Worm (Caenorhabditis elegans) whole organism, L2 larva: ENCODE measurements around the gene ugt-52.
A peak's percentile ranks its signal among the peaks of the same experiment; 100 is the strongest.

Experiments
- C34F6.9 ChIP-seq: fragments of 150-350 bp; optimal IDR thresholded peaks from 2 replicates; lab custom pipeline; 2014; ENCODE audit warnings: missing biosample characterization, missing genetic modification characterization
- F13H6.1 ChIP-seq: sonication (generic microtip); optimal IDR thresholded peaks from 2 replicates; lab custom pipeline; 2016; ENCODE audit warnings: missing genetic modification characterization, missing compliant biosample characterization
- R02D3.7 ChIP-seq: fragments of 150-350 bp; optimal IDR thresholded peaks from 2 replicates; lab custom pipeline; 2014; ENCODE audit warnings: missing biosample characterization, missing genetic modification characterization
- Y55F3AM.14 ChIP-seq: fragments of 200-800 bp; sonication (Bioruptor generic); optimal IDR thresholded peaks from 2 replicates; lab custom pipeline; 2018; ENCODE audit warnings: mild to moderate bottlenecking, missing genetic modification characterization, missing compliant biosample characterization
- ZK546.5 ChIP-seq: sonication (generic microtip); optimal IDR thresholded peaks from 2 replicates; lab custom pipeline; 2017; ENCODE audit warnings: missing biosample characterization, missing genetic modification characterization
- alr-1 ChIP-seq: fragments of 150-350 bp; optimal IDR thresholded peaks from 2 replicates; lab custom pipeline; 2014; ENCODE audit warnings: missing biosample characterization, missing genetic modification characterization
- aly-2 ChIP-seq: fragments of 150-350 bp; optimal IDR thresholded peaks from 2 replicates; lab custom pipeline; 2014; ENCODE audit warnings: missing biosample characterization, missing genetic modification characterization
- ama-1 ChIP-seq: fragments of 150-350 bp; optimal IDR thresholded peaks from 2 replicates; lab custom pipeline; 2018; ENCODE audit warnings: inconsistent platforms
- blmp-1 ChIP-seq: sonication (generic microtip); optimal IDR thresholded peaks from 2 replicates; lab custom pipeline; 2017; ENCODE audit warnings: missing genetic modification characterization, mild to moderate bottlenecking, missing compliant biosample characterization, antibody characterized with exemption, moderate library complexity; ENCODE audit not compliant: insufficient read depth
- ceh-16 ChIP-seq: fragments of 150-350 bp; optimal IDR thresholded peaks from 2 replicates; lab custom pipeline; 2014; ENCODE audit warnings: missing biosample characterization, missing genetic modification characterization
- ceh-82 ChIP-seq: fragments of 150-350 bp; optimal IDR thresholded peaks from 2 replicates; lab custom pipeline; 2014; ENCODE audit warnings: missing biosample characterization, missing genetic modification characterization
- crh-2 ChIP-seq: sonication (generic microtip); optimal IDR thresholded peaks from 2 replicates; lab custom pipeline; 2017; ENCODE audit warnings: missing biosample characterization, missing genetic modification characterization
- dmd-4 ChIP-seq: sonication (generic microtip); optimal IDR thresholded peaks from 2 replicates; lab custom pipeline; 2017; ENCODE audit warnings: missing biosample characterization, missing genetic modification characterization
- egl-27 ChIP-seq: sonication (generic microtip); optimal IDR thresholded peaks from 3 replicates; lab custom pipeline; 2017; ENCODE audit warnings: missing biosample characterization, missing genetic modification reagents, missing genetic modification characterization
- elt-1 ChIP-seq: fragments of 150-350 bp; optimal IDR thresholded peaks from 2 replicates; lab custom pipeline; 2014; ENCODE audit warnings: missing biosample characterization, missing genetic modification characterization
- elt-3 ChIP-seq: sonication (generic microtip); optimal IDR thresholded peaks from 2 replicates; lab custom pipeline; 2017; ENCODE audit warnings: missing biosample characterization, missing genetic modification characterization
- fos-1 ChIP-seq: fragments of 150-350 bp; optimal IDR thresholded peaks from 2 replicates; lab custom pipeline; 2014; ENCODE audit warnings: missing biosample characterization, missing genetic modification characterization
- gmeb-1 ChIP-seq: fragments of 150-350 bp; optimal IDR thresholded peaks from 2 replicates; lab custom pipeline; 2014; ENCODE audit warnings: missing biosample characterization, missing genetic modification characterization
- lin-11 ChIP-seq: fragments of 150-350 bp; sonication (generic microtip); optimal IDR thresholded peaks from 2 replicates; lab custom pipeline; 2014; ENCODE audit warnings: missing biosample characterization, missing genetic modification characterization, inconsistent platforms, mixed read lengths
- lin-13 ChIP-seq: fragments of 150-350 bp; optimal IDR thresholded peaks from 2 replicates; lab custom pipeline; 2014; ENCODE audit warnings: missing biosample characterization, missing genetic modification reagents, missing genetic modification characterization
- lin-39 ChIP-seq: fragments of 150-350 bp; optimal IDR thresholded peaks from 2 replicates; lab custom pipeline; 2014; ENCODE audit warnings: missing biosample characterization, missing genetic modification reagents, missing genetic modification characterization
- lsy-2 ChIP-seq, 2 experiments: fragments of 150-350 bp in 1 of 2; sonication (generic microtip) in 1 of 2; optimal IDR thresholded peaks; 2 replicates each; lab custom pipeline; 2014 to 2017; ENCODE audit warnings: missing biosample characterization in 2 of 2, missing genetic modification characterization in 2 of 2
- mab-5 ChIP-seq: fragments of 150-350 bp; optimal IDR thresholded peaks from 2 replicates; lab custom pipeline; 2014; ENCODE audit warnings: missing biosample characterization, missing genetic modification characterization
- mbf-1 ChIP-seq: sonication (generic microtip); optimal IDR thresholded peaks from 2 replicates; lab custom pipeline; 2017; ENCODE audit warnings: missing biosample characterization, missing genetic modification characterization
- mdl-1 ChIP-seq, 2 experiments: fragments of 150-350 bp in 1 of 2; sonication (generic microtip) in 1 of 2; optimal IDR thresholded peaks; 2 replicates each; lab custom pipeline; 2017; ENCODE audit warnings: missing biosample characterization in 2 of 2, missing genetic modification characterization in 2 of 2
- nhr-10 ChIP-seq: sonication (generic microtip); optimal IDR thresholded peaks from 2 replicates; lab custom pipeline; 2017; ENCODE audit warnings: missing biosample characterization, missing genetic modification characterization
- nhr-11 ChIP-seq: fragments of 150-350 bp; optimal IDR thresholded peaks from 2 replicates; lab custom pipeline; 2014; ENCODE audit warnings: missing biosample characterization, missing genetic modification characterization
- nhr-12 ChIP-seq: fragments of 150-350 bp; optimal IDR thresholded peaks from 2 replicates; lab custom pipeline; 2014; ENCODE audit warnings: missing biosample characterization, missing genetic modification characterization
- nhr-129 ChIP-seq: fragments of 150-350 bp; optimal IDR thresholded peaks from 2 replicates; lab custom pipeline; 2014; ENCODE audit warnings: missing biosample characterization, missing genetic modification characterization
- nhr-21 ChIP-seq: fragments of 150-350 bp; optimal IDR thresholded peaks from 2 replicates; lab custom pipeline; 2014; ENCODE audit warnings: missing biosample characterization, missing genetic modification characterization
- nhr-23 ChIP-seq: fragments of 150-350 bp; optimal IDR thresholded peaks from 2 replicates; lab custom pipeline; 2014; ENCODE audit warnings: missing biosample characterization, missing genetic modification reagents, missing genetic modification characterization
- nhr-237 ChIP-seq: fragments of 150-350 bp; optimal IDR thresholded peaks from 2 replicates; lab custom pipeline; 2014; ENCODE audit warnings: missing biosample characterization, missing genetic modification characterization
- nhr-25 ChIP-seq: fragments of 150-350 bp; sonication (generic microtip); optimal IDR thresholded peaks from 3 replicates; lab custom pipeline; 2014; ENCODE audit warnings: missing biosample characterization, missing genetic modification characterization
- nhr-6 ChIP-seq: fragments of 150-350 bp; optimal IDR thresholded peaks from 2 replicates; lab custom pipeline; 2014; ENCODE audit warnings: missing biosample characterization, missing genetic modification characterization
- nhr-77 ChIP-seq: fragments of 150-350 bp; optimal IDR thresholded peaks from 2 replicates; lab custom pipeline; 2014; ENCODE audit warnings: missing biosample characterization, missing genetic modification characterization
- peb-1 ChIP-seq: fragments of 150-350 bp; optimal IDR thresholded peaks from 2 replicates; lab custom pipeline; 2014; ENCODE audit warnings: missing biosample characterization, missing genetic modification characterization
- sem-4 ChIP-seq: fragments of 150-350 bp; optimal IDR thresholded peaks from 2 replicates; lab custom pipeline; 2014; ENCODE audit warnings: missing biosample characterization, missing genetic modification reagents, missing genetic modification characterization
- skn-1 ChIP-seq: sonication (generic microtip); optimal IDR thresholded peaks from 2 replicates; lab custom pipeline; 2017; ENCODE audit warnings: missing biosample characterization, missing genetic modification characterization
- sma-3 ChIP-seq: sonication (generic microtip); optimal IDR thresholded peaks from 2 replicates; lab custom pipeline; 2016; ENCODE audit warnings: missing genetic modification reagents, missing genetic modification characterization, missing compliant biosample characterization
- sma-9 ChIP-seq, 2 experiments: fragments of 150-350 bp in 1 of 2; sonication (generic microtip) in 1 of 2; optimal IDR thresholded peaks; 2 replicates each; lab custom pipeline; 2014 to 2016; ENCODE audit warnings: missing genetic modification characterization in 2 of 2, mild to moderate bottlenecking in 1 of 2, missing biosample characterization in 1 of 2, missing compliant biosample characterization in 1 of 2, missing genetic modification reagents in 1 of 2, moderate library complexity in 1 of 2
- snpc-4 ChIP-seq: fragments of 150-350 bp; optimal IDR thresholded peaks from 2 replicates; lab custom pipeline; 2014; ENCODE audit warnings: missing biosample characterization, missing genetic modification characterization
- unc-39 ChIP-seq: fragments of 150-350 bp; optimal IDR thresholded peaks from 2 replicates; lab custom pipeline; 2014; ENCODE audit warnings: missing biosample characterization, missing genetic modification characterization
- unc-55 ChIP-seq: fragments of 150-350 bp; sonication (generic microtip); optimal IDR thresholded peaks from 3 replicates; lab custom pipeline; 2014; ENCODE audit warnings: missing biosample characterization, missing genetic modification reagents, missing genetic modification characterization
- unc-62 ChIP-seq: fragments of 150-350 bp; optimal IDR thresholded peaks from 2 replicates; lab custom pipeline; 2014; ENCODE audit warnings: missing biosample characterization, missing genetic modification reagents, missing genetic modification characterization
- zag-1 ChIP-seq: fragments of 150-350 bp; optimal IDR thresholded peaks from 2 replicates; lab custom pipeline; 2014; ENCODE audit warnings: missing biosample characterization, missing genetic modification characterization
- ztf-1 ChIP-seq: fragments of 200-800 bp; sonication (Bioruptor generic); conservative IDR thresholded peaks from 2 replicates; pipeline ENCODE4 v1.3.6; 2022; ENCODE audit warnings: missing genetic modification characterization, missing compliant biosample characterization
- ztf-11 ChIP-seq: sonication (generic microtip); optimal IDR thresholded peaks from 2 replicates; lab custom pipeline; 2017; ENCODE audit warnings: missing biosample characterization, missing genetic modification characterization
- ztf-4 ChIP-seq: fragments of 150-350 bp; optimal IDR thresholded peaks from 2 replicates; lab custom pipeline; 2014; ENCODE audit warnings: missing biosample characterization, missing genetic modification characterization

Gene ugt-52

ce11 chrIV:828427-828826 lies 49.8 kb downstream of the ugt-52 start:
- peak; percentile 96 for TF ChIP-seq C34F6.9
- no peak for TF ChIP-seq peb-1 (tag; lab: Kevin White, UChicago)
- TF ChIP-seq fos-1 (tag; lab: Kevin White, UChicago), result peak; percentile 46
- no peak for TF ChIP-seq alr-1 (tag; lab: Kevin White, UChicago)
- TF ChIP-seq sem-4 (tag; lab: Kevin White, UChicago), result peak; percentile 76
- no peak for TF ChIP-seq unc-62 (GFP tag; lab: Kevin White, UChicago)
- TF ChIP-seq nhr-21 (tag; lab: Kevin White, UChicago), result no peak
- peak; percentile 84 for TF ChIP-seq snpc-4 (tag; lab: Kevin White, UChicago)
- peak; percentile 46 to 49 for TF ChIP-seq mdl-1 (tag; optimal IDR thresholded peaks at IDR 0.05; lab: Kevin White, UChicago)
- no peak for TF ChIP-seq nhr-77 (tag; lab: Kevin White, UChicago)
- TF ChIP-seq nhr-25, result peak; percentile 63
- TF ChIP-seq nhr-23 (tag; lab: Kevin White, UChicago), result no peak
- TF ChIP-seq zag-1 (tag; lab: Kevin White, UChicago), result peak; percentile 75
- no peak for TF ChIP-seq elt-1 (tag; lab: Kevin White, UChicago)
- no peak for TF ChIP-seq aly-2 (tag; lab: Kevin White, UChicago)
- TF ChIP-seq elt-3 (tag; lab: Kevin White, UChicago), result no peak
- TF ChIP-seq F13H6.1 (tag; lab: Kevin White, UChicago), result peak; percentile 64
- TF ChIP-seq nhr-6 (tag; lab: Kevin White, UChicago), result peak; percentile 35
- TF ChIP-seq Y55F3AM.14 (GFP tag; lab: Kevin White, UChicago), result no peak
- no peak for TF ChIP-seq mbf-1
- TF ChIP-seq unc-55 (GFP tag; lab: Kevin White, UChicago), result peak; percentile 97
- TF ChIP-seq skn-1, result peak; percentile 33
- TF ChIP-seq nhr-237, result no peak
- no peak for TF ChIP-seq nhr-11 (tag; lab: Kevin White, UChicago)
- TF ChIP-seq nhr-10 (tag; lab: Kevin White, UChicago), result no peak
- TF ChIP-seq ceh-16 (tag; lab: Kevin White, UChicago), result peak; percentile 1
- TF ChIP-seq lin-39 (tag; lab: Kevin White, UChicago), result no peak
- TF ChIP-seq crh-2 (tag; lab: Kevin White, UChicago), result peak; percentile 81
- no peak for TF ChIP-seq sma-9 (GFP tag; optimal IDR thresholded peaks at IDR 0.05; lab: Kevin White, UChicago)
- no peak for TF ChIP-seq sma-9 (tag; optimal IDR thresholded peaks at IDR 0.05; lab: Kevin White, UChicago)
- no peak for TF ChIP-seq unc-39
- TF ChIP-seq nhr-12, result no peak
- no peak for TF ChIP-seq ceh-82 (tag; lab: Kevin White, UChicago)
- TF ChIP-seq lin-11 (tag; lab: Kevin White, UChicago), result peak; percentile 26
- no peak for TF ChIP-seq dmd-4 (tag; lab: Kevin White, UChicago)
- peak; percentile 6 for TF ChIP-seq gmeb-1
- TF ChIP-seq egl-27 (tag; lab: Kevin White, UChicago), result peak; percentile 26
- TF ChIP-seq lsy-2 (tag; optimal IDR thresholded peaks at IDR 0.05; lab: Kevin White, UChicago), result peak; percentile 65 to 88
- peak; percentile 24 for TF ChIP-seq ama-1 (lab: Kevin White, UChicago)
- no peak for TF ChIP-seq R02D3.7 (tag; lab: Kevin White, UChicago)
- no peak for TF ChIP-seq blmp-1
- TF ChIP-seq sma-3 (GFP tag; lab: Kevin White, UChicago), result no peak
- TF ChIP-seq nhr-129, result peak; percentile 74
- TF ChIP-seq lin-13, result peak; percentile 88
- TF ChIP-seq ZK546.5 (tag; lab: Kevin White, UChicago), result no peak
- TF ChIP-seq mab-5 (tag; lab: Kevin White, UChicago), result peak; percentile 63
- no peak for TF ChIP-seq ztf-11
- TF ChIP-seq ztf-1 (GFP tag; lab: Robert Waterston, UW), result no peak
- no peak for TF ChIP-seq ztf-4 (tag; lab: Kevin White, UChicago)
